Worm (Caenorhabditis elegans): Measurements from ENCODE around the gene fbxb-112.
"Not testable (repeated sequence)": the region's sequence is repeated elsewhere in the genome, so short reads cannot be mapped to it uniquely, and the experiment has no call there.

The fbxb-112 gene

ce11 chrII:3490797-3491196, at the start of gene fbxb-112:
TSS of gene fbxb-112 (plus strand) at chrII:3491097.
- TF ChIP-seq fkh-10 (GFP tag; optimal IDR thresholded peaks at IDR 0.05); egl-13 (tag; optimal IDR thresholded peaks at IDR 0.05); isw-1 (GFP tag; IDR thresholded peaks at IDR 0.05): not testable (repeated sequence)

ce11 chrII:3441377-3441776, 49.5 kb upstream of the fbxb-112 start, which contains the start of gene C16C8.27:
TSS of gene C16C8.27 (plus strand) at chrII:3441677.
- TF ChIP-seq jun-1 (tag; optimal IDR thresholded peaks at IDR 0.05) (no peak), nhr-76 (tag; optimal IDR thresholded peaks at IDR 0.05) (no peak), C04F5.9 (tag; optimal IDR thresholded peaks at IDR 0.05) (no peak), lin-15B (tag; optimal IDR thresholded peaks at IDR 0.05) (no peak), C34B4.2 (tag; optimal IDR thresholded peaks at IDR 0.05) (no peak), blmp-1 (tag; optimal IDR thresholded peaks at IDR 0.05) (no peak), egl-27 (tag; optimal IDR thresholded peaks at IDR 0.05) (no peak), ces-1 (GFP tag; optimal IDR thresholded peaks at IDR 0.05) (no peak), unc-30 (tag; optimal IDR thresholded peaks at IDR 0.05) (no peak)

- no peak for TF ChIP-seq tlp-1 (tag; optimal IDR thresholded peaks at IDR 0.05)
- no peak for TF ChIP-seq snpc-4 (tag; optimal IDR thresholded peaks at IDR 0.05)
- TF ChIP-seq unc-130 (tag; optimal IDR thresholded peaks at IDR 0.05) = no peak
- no peak for TF ChIP-seq nhr-76 (tag; optimal IDR thresholded peaks at IDR 0.05)
- TF ChIP-seq aly-2 (tag; optimal IDR thresholded peaks at IDR 0.05) = no peak
- TF ChIP-seq alr-1 (tag; optimal IDR thresholded peaks at IDR 0.05; ENCODE audit: borderline replicate concordance) = no peak
- TF ChIP-seq ceh-90 (tag; optimal IDR thresholded peaks at IDR 0.05) = no peak
- no peak for TF ChIP-seq ama-1 (optimal IDR thresholded peaks at IDR 0.05)
- TF ChIP-seq mep-1 (tag; optimal IDR thresholded peaks at IDR 0.05) = no peak
- TF ChIP-seq isw-1 (GFP tag; IDR thresholded peaks at IDR 0.05) = no peak
- no peak for TF ChIP-seq snu-23 (GFP tag; optimal IDR thresholded peaks at IDR 0.05)
- TF ChIP-seq ets-5 (GFP tag; IDR thresholded peaks at IDR 0.05) = no peak
Observed at ce11 chrII:3443154-3443553, 47.7 kb upstream of the fbxb-112 start, which contains the start of gene C16C8.22. TSS of gene C16C8.22 (minus strand) at chrII:3443254.

DNA sequence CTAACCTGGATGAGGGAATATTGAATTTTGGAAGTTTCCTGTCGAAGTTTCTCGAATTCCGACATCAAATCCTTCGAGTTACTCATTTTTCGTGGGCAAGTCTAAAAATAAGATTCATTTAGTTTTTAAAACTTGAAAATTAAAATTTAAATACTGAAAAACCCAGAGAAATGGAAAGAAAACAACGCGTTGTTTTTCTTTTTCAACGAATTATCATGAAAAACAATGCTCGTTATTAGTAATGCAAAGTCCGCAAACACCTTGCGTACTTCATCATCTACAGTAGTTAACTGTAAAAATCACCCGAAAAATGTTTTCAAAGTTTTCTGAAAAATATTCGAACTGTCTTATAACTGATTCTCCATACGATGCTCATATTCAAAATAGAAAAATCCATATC, 46.6 kb upstream of the fbxb-112 start, which contains the start of gene C16C8.4:
TSS of gene C16C8.4 (minus strand) at position 101 of the 400 bp plus-strand sequence.
- TF ChIP-seq lir-3 (tag; optimal IDR thresholded peaks at IDR 0.05; ENCODE audit: poor library complexity) (no peak), egl-27 (tag; optimal IDR thresholded peaks at IDR 0.05) (no peak), ceh-90 (tag; optimal IDR thresholded peaks at IDR 0.05) (no peak), ceh-82 (tag; optimal IDR thresholded peaks at IDR 0.05) (no peak), nhr-47 (tag; optimal IDR thresholded peaks at IDR 0.05) (no peak), swsn-7 (tag; optimal IDR thresholded peaks at IDR 0.05) (no peak), nhr-19 (GFP tag; conservative IDR thresholded peaks at IDR 0.05) (no peak), sptf-1 (tag; optimal IDR thresholded peaks at IDR 0.05) (no peak), nhr-77 (tag; optimal IDR thresholded peaks at IDR 0.05) (no peak), unc-30 (tag; optimal IDR thresholded peaks at IDR 0.05) (no peak), alr-1 (tag; optimal IDR thresholded peaks at IDR 0.05; ENCODE audit: borderline replicate concordance) (no peak)

DNA sequence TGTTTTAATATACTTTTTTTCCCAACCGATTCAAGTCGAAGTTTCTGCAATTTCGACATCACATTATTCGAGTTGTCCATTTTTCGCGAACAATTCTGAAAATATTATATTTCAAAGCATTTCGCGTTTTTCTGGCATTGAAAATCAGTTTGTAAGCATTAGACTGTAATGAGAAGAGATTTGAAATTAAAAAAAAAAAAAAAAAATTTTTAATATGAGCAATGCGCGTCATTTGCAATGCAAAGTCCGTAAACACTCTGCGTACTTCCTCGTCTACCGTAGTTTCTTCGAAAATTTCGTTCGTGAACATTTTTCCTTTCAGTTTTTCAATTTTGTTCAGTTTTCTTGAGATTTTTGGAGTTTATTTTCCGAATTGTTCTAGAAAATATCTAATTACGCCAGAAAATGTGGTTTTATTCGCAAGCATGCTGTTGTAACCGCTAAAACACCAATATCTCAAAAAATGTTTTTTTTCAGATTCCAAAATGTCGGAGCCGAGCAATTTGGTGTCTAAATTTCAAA, 45.6 kb upstream of the fbxb-112 start, which contains the start of the genes C16C8.5 and C16C8.16:
TSS of gene C16C8.5 (minus strand) at position 101 of the 522 bp plus-strand sequence.
TSS of gene C16C8.16 (plus strand) at position 472 of the 522 bp plus-strand sequence.
- TF ChIP-seq hpl-2 (GFP tag; optimal IDR thresholded peaks at IDR 0.05) = no peak
- no peak for TF ChIP-seq mep-1 (tag; optimal IDR thresholded peaks at IDR 0.05)
- no peak for TF ChIP-seq ama-1 (optimal IDR thresholded peaks at IDR 0.05)
- no peak for TF ChIP-seq snu-23 (GFP tag; optimal IDR thresholded peaks at IDR 0.05)
- TF ChIP-seq isw-1 (GFP tag; IDR thresholded peaks at IDR 0.05) = no peak
- no peak for TF ChIP-seq fkh-4 (tag; optimal IDR thresholded peaks at IDR 0.05; ENCODE audit: borderline replicate concordance)
- TF ChIP-seq elt-2 (tag; optimal IDR thresholded peaks at IDR 0.05) = no peak
- no peak for TF ChIP-seq pax-3 (tag; optimal IDR thresholded peaks at IDR 0.05)
- TF ChIP-seq lin-13 (GFP tag; optimal IDR thresholded peaks at IDR 0.05) = no peak
- TF ChIP-seq C34B4.2 (tag; optimal IDR thresholded peaks at IDR 0.05) = no peak
- no peak for TF ChIP-seq fkh-8 (tag; optimal IDR thresholded peaks at IDR 0.05)
